Worm (Caenorhabditis elegans) whole organism, young adult: ENCODE measurements around the gene K02C4.5.

Source experiments
- B0261.1 ChIP-seq: sonication (generic microtip); optimal IDR thresholded peaks from 2 replicates; lab custom pipeline; 2016; ENCODE audit warnings: mild to moderate bottlenecking, missing genetic modification characterization, moderate library complexity, missing compliant biosample characterization
- B0336.3 ChIP-seq: fragments of 200-800 bp; sonication (Bioruptor generic); IDR thresholded peaks from 2 replicates; pipeline ENCODE4 v1.3.6; 2022; ENCODE audit warnings: missing genetic modification characterization, missing compliant biosample characterization
- C17E4.6 ChIP-seq: fragments of 200-800 bp; sonication (Bioruptor generic); IDR thresholded peaks from 2 replicates; pipeline ENCODE4 v1.3.6; 2022; ENCODE audit warnings: missing genetic modification reagents, missing genetic modification characterization, missing compliant biosample characterization
- D2030.7 ChIP-seq: fragments of 200-800 bp; sonication (Bioruptor generic); IDR thresholded peaks from 2 replicates; pipeline ENCODE4 v1.3.6; 2022; ENCODE audit warnings: missing genetic modification reagents, missing genetic modification characterization, missing compliant biosample characterization
- F39B2.1 ChIP-seq: fragments of 200-800 bp; sonication (Bioruptor generic); IDR thresholded peaks from 2 replicates; pipeline ENCODE4 v1.3.6; 2022; ENCODE audit warnings: missing genetic modification reagents, missing genetic modification characterization, missing compliant biosample characterization
- F49E8.2 ChIP-seq: sonication (generic microtip); optimal IDR thresholded peaks from 3 replicates; lab custom pipeline; 2017; ENCODE audit warnings: missing genetic modification characterization, mild to moderate bottlenecking, missing compliant biosample characterization, antibody characterized with exemption, moderate library complexity; ENCODE audit not compliant: insufficient read depth
- F55B11.4 ChIP-seq: sonication (generic microtip); optimal IDR thresholded peaks from 2 replicates; lab custom pipeline; 2016; ENCODE audit warnings: missing compliant biosample characterization, missing genetic modification characterization, borderline replicate concordance; ENCODE audit not compliant: insufficient read depth
- F57C9.4 ChIP-seq: sonication (generic microtip); optimal IDR thresholded peaks from 2 replicates; lab custom pipeline; 2017; ENCODE audit warnings: mild to moderate bottlenecking, missing genetic modification characterization, missing compliant biosample characterization
- Y53G8AR.9 ChIP-seq: fragments of 200-800 bp; sonication (Bioruptor generic); conservative IDR thresholded peaks from 2 replicates; pipeline ENCODE4 v1.3.6; 2022; ENCODE audit warnings: missing genetic modification reagents, missing genetic modification characterization, missing compliant biosample characterization
- Y67H2A.10 ChIP-seq: fragments of 200-800 bp; sonication (Bioruptor generic); conservative IDR thresholded peaks from 2 replicates; pipeline ENCODE4 v1.3.6; 2022; ENCODE audit warnings: missing genetic modification reagents, missing genetic modification characterization, missing compliant biosample characterization
- ZK185.1 ChIP-seq: sonication (generic microtip); optimal IDR thresholded peaks from 2 replicates; lab custom pipeline; 2016; ENCODE audit warnings: mild to moderate bottlenecking, missing genetic modification characterization, missing compliant biosample characterization; ENCODE audit not compliant: poor library complexity, severe bottlenecking
- akir-1 ChIP-seq: fragments of 200-800 bp; sonication (Bioruptor generic); optimal IDR thresholded peaks from 2 replicates; lab custom pipeline; 2018; ENCODE audit warnings: mild to moderate bottlenecking, missing genetic modification characterization, moderate library complexity, missing compliant biosample characterization
- ama-1 ChIP-seq, 3 experiments: fragments of 150-350 bp in 1 of 3; sonication (generic microtip) in 2 of 3; optimal IDR thresholded peaks; 2 replicates each; lab custom pipeline; 2014 to 2018; ENCODE audit warnings: missing biosample characterization in 2 of 3, missing genetic modification characterization in 2 of 3, missing genetic modification reagents in 2 of 3
- aptf-3 ChIP-seq: fragments of 200-800 bp; sonication (Bioruptor generic); IDR thresholded peaks from 2 replicates; pipeline ENCODE4 v1.3.6; 2022; ENCODE audit warnings: missing genetic modification characterization, missing compliant biosample characterization
- bed-1 ChIP-seq: fragments of 200-800 bp; sonication (Bioruptor generic); IDR thresholded peaks from 2 replicates; pipeline ENCODE4 v1.3.6; 2022; ENCODE audit warnings: missing genetic modification reagents, missing genetic modification characterization, missing compliant biosample characterization
- ccch-3 ChIP-seq: fragments of 200-800 bp; sonication (Bioruptor generic); optimal IDR thresholded peaks from 2 replicates; lab custom pipeline; 2018; ENCODE audit warnings: mild to moderate bottlenecking, missing genetic modification characterization, missing compliant biosample characterization
- cebp-1 ChIP-seq, 2 experiments: fragments of 200-800 bp in 1 of 2; sonication (Bioruptor generic) in 1 of 2; sonication (generic microtip) in 1 of 2; IDR thresholded peaks in 1 of 2; optimal IDR thresholded peaks in 1 of 2; 2 replicates each; pipeline versions ENCODE4 v1.3.6 to Lab custom; 2017 to 2022; ENCODE audit warnings: missing compliant biosample characterization in 2 of 2, missing genetic modification characterization in 2 of 2, mild to moderate bottlenecking in 1 of 2, missing genetic modification reagents in 1 of 2, moderate library complexity in 1 of 2
- ceh-40 ChIP-seq: fragments of 200-800 bp; sonication (Bioruptor generic); IDR thresholded peaks from 2 replicates; pipeline ENCODE4 v1.3.6; 2022; ENCODE audit warnings: missing genetic modification characterization, missing compliant biosample characterization
- ceh-91 ChIP-seq: fragments of 200-800 bp; sonication (Bioruptor generic); IDR thresholded peaks from 2 replicates; pipeline ENCODE4 v1.3.6; 2022; ENCODE audit warnings: missing genetic modification reagents, missing genetic modification characterization, missing compliant biosample characterization
- egl-18 ChIP-seq: fragments of 200-800 bp; sonication (Bioruptor generic); IDR thresholded peaks from 2 replicates; pipeline ENCODE4 v1.3.6; 2022; ENCODE audit warnings: missing genetic modification reagents, missing genetic modification characterization, missing compliant biosample characterization
- hlh-12 ChIP-seq: sonication (generic microtip); optimal IDR thresholded peaks from 2 replicates; lab custom pipeline; 2016; ENCODE audit warnings: missing genetic modification characterization, missing compliant biosample characterization
- hmg-1.2 ChIP-seq: fragments of 200-800 bp; sonication (Bioruptor generic); IDR thresholded peaks from 2 replicates; pipeline ENCODE4 v1.3.6; 2022; ENCODE audit warnings: missing genetic modification reagents, missing genetic modification characterization, missing compliant biosample characterization
- lag-1 ChIP-seq: fragments of 200-800 bp; sonication (Bioruptor generic); IDR thresholded peaks from 2 replicates; pipeline ENCODE4 v1.3.6; 2022; ENCODE audit warnings: missing genetic modification reagents, missing genetic modification characterization, missing compliant biosample characterization
- let-607 ChIP-seq, 2 experiments: fragments of 200-800 bp in 1 of 2; sonication (Bioruptor generic) in 1 of 2; sonication (generic microtip) in 1 of 2; optimal IDR thresholded peaks; 2 replicates each; lab custom pipeline; 2016 to 2018; ENCODE audit warnings: mild to moderate bottlenecking in 2 of 2, missing compliant biosample characterization in 2 of 2, missing genetic modification characterization in 2 of 2, moderate library complexity in 2 of 2, missing genotype in 1 of 2
- lin-40 ChIP-seq: sonication (generic microtip); optimal IDR thresholded peaks from 2 replicates; lab custom pipeline; 2016; ENCODE audit warnings: missing genetic modification characterization, mild to moderate bottlenecking, missing compliant biosample characterization, missing genotype, missing genetic modification reagents
- lsy-27 ChIP-seq: sonication (generic microtip); optimal IDR thresholded peaks from 2 replicates; lab custom pipeline; 2017; ENCODE audit warnings: missing genetic modification characterization, mild to moderate bottlenecking, missing compliant biosample characterization, antibody characterized with exemption, missing genotype, borderline replicate concordance; ENCODE audit not compliant: insufficient read depth
- mel-28 ChIP-seq: sonication (generic microtip); optimal IDR thresholded peaks from 2 replicates; lab custom pipeline; 2016; ENCODE audit warnings: borderline replicate concordance, mild to moderate bottlenecking, missing genetic modification characterization, missing compliant biosample characterization
- mes-4 ChIP-seq: sonication (generic microtip); optimal IDR thresholded peaks from 2 replicates; lab custom pipeline; 2016; ENCODE audit warnings: missing genotype, missing genetic modification characterization, missing compliant biosample characterization
- nfyb-1 ChIP-seq: fragments of 200-800 bp; sonication (Bioruptor generic); IDR thresholded peaks from 2 replicates; pipeline ENCODE4 v1.3.6; 2022; ENCODE audit warnings: missing genetic modification reagents, missing genetic modification characterization, missing compliant biosample characterization
- nhr-179 ChIP-seq: sonication (generic microtip); optimal IDR thresholded peaks from 2 replicates; lab custom pipeline; 2016; ENCODE audit warnings: mild to moderate bottlenecking, missing genetic modification characterization, missing compliant biosample characterization
- nhr-90 ChIP-seq: sonication (generic microtip); optimal IDR thresholded peaks from 2 replicates; lab custom pipeline; 2016; ENCODE audit warnings: missing genotype, mild to moderate bottlenecking, missing genetic modification characterization, missing compliant biosample characterization
- pbrm-1 ChIP-seq: fragments of 200-800 bp; sonication (Bioruptor generic); IDR thresholded peaks from 2 replicates; pipeline ENCODE4 v1.3.6; 2022; ENCODE audit warnings: missing genetic modification reagents, missing genetic modification characterization, missing compliant biosample characterization
- pha-4 ChIP-seq: fragments of 150-350 bp; sonication (generic microtip); optimal IDR thresholded peaks from 2 replicates; lab custom pipeline; 2014; ENCODE audit warnings: missing biosample characterization, missing genetic modification reagents, missing genetic modification characterization
- rcor-1 ChIP-seq: fragments of 200-800 bp; sonication (Bioruptor generic); IDR thresholded peaks from 2 replicates; pipeline ENCODE4 v1.3.6; 2022; ENCODE audit warnings: missing genetic modification reagents, missing genetic modification characterization, missing compliant biosample characterization
- rec-8 ChIP-seq, 2 experiments: sonication (generic microtip); optimal IDR thresholded peaks; 2 replicates each; lab custom pipeline; 2016; ENCODE audit warnings: mild to moderate bottlenecking in 2 of 2, missing genetic modification characterization in 2 of 2, missing genetic modification reagents in 2 of 2, missing genotype in 2 of 2, missing biosample characterization in 1 of 2, missing compliant biosample characterization in 1 of 2, moderate library complexity in 1 of 2
- repo-1 ChIP-seq: sonication (generic microtip); optimal IDR thresholded peaks from 2 replicates; lab custom pipeline; 2017; ENCODE audit warnings: mild to moderate bottlenecking, missing genetic modification characterization, missing compliant biosample characterization
- sea-2 ChIP-seq: fragments of 200-800 bp; sonication (Bioruptor generic); IDR thresholded peaks from 2 replicates; pipeline ENCODE4 v1.3.6; 2022; ENCODE audit warnings: missing genetic modification characterization, missing compliant biosample characterization
- snpc-1.3 ChIP-seq: sonication (generic microtip); optimal IDR thresholded peaks from 2 replicates; lab custom pipeline; 2017; ENCODE audit warnings: missing genetic modification characterization, mild to moderate bottlenecking, missing compliant biosample characterization, antibody characterized with exemption, moderate library complexity, missing genotype, missing genetic modification reagents; ENCODE audit not compliant: insufficient read depth
- snpc-4 ChIP-seq, 5 experiments: fragments of 150-350 bp in 1 of 5; sonication (generic microtip) in 4 of 5; optimal IDR thresholded peaks; 2 replicates each; lab custom pipeline; 2014 to 2018; ENCODE audit warnings: missing genetic modification characterization in 5 of 5, missing biosample characterization in 3 of 5, antibody characterized with exemption in 2 of 5, mild to moderate bottlenecking in 2 of 5, missing compliant biosample characterization in 2 of 5, missing genotype in 2 of 5, moderate library complexity in 2 of 5, missing genetic modification reagents in 1 of 5
- tbp1 ChIP-seq: fragments of 200-800 bp; sonication (Bioruptor generic); optimal IDR thresholded peaks from 2 replicates; lab custom pipeline; 2018; ENCODE audit warnings: mild to moderate bottlenecking, missing genetic modification characterization, missing compliant biosample characterization
- tbx-9 ChIP-seq: sonication (generic microtip); optimal IDR thresholded peaks from 2 replicates; lab custom pipeline; 2016; ENCODE audit warnings: borderline replicate concordance, missing genetic modification characterization, inconsistent platforms, missing compliant biosample characterization
- ztf-22 ChIP-seq: fragments of 200-800 bp; sonication (Bioruptor generic); optimal IDR thresholded peaks from 2 replicates; lab custom pipeline; 2018; ENCODE audit warnings: mild to moderate bottlenecking, missing genetic modification characterization, moderate library complexity, missing compliant biosample characterization
- ztf-25 ChIP-seq: fragments of 200-800 bp; sonication (Bioruptor generic); IDR thresholded peaks from 2 replicates; pipeline ENCODE4 v1.3.6; 2022; ENCODE audit warnings: missing genetic modification reagents, missing genetic modification characterization, missing compliant biosample characterization
- ztf-6 ChIP-seq: fragments of 200-800 bp; sonication (Bioruptor generic); IDR thresholded peaks from 2 replicates; pipeline ENCODE4 v1.3.6; 2022; ENCODE audit warnings: missing genetic modification reagents, missing genetic modification characterization, missing compliant biosample characterization

K02C4.5 gene

DNA sequence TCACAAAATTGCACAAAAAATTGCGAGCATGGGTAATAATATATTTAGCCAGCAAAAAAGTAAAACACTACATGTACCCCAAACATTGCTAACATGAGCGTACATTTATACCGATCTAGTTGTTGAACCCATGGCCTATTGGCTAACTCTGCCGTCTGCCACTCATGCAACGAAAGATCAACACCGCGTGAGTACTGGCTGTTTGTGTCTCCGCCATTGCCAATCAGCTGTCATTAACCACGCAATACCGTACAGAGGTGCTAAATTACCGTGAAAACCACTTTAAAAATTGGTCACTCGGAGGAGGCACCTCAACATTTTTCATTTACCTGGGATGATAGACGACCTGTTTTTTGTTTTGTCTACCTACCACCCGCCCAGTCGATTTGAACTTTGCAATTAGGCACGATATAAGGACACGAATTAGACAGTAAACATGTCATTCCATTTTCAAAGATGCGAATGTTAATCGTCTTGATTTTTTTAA, 2.9 kb upstream of the K02C4.5 start, which contains the start of gene K02C4.2 (continued):
- peak; percentile 69 for TF ChIP-seq lin-40
- TF ChIP-seq tbx-9 = peak; percentile 54
- peak; percentile 84 for TF ChIP-seq B0261.1 (tag; lab: Kevin White, UChicago)
- peak; percentile 95 for TF ChIP-seq tbp1 (GFP tag; lab: Kevin White, UChicago)
- 0 out of 2 replicates have a peak, but pooled peaks have one; percentile 8 for TF ChIP-seq ceh-91 (GFP tag; lab: Robert Waterston, UW)
- peak; percentile 87 for TF ChIP-seq repo-1
- TF ChIP-seq lsy-27 (tag; lab: Kevin White, UChicago) = no peak
- TF ChIP-seq akir-1 (GFP tag; lab: Kevin White, UChicago) = peak; percentile 25
- no peak for TF ChIP-seq ama-1 (optimal IDR thresholded peaks at IDR 0.05; lab: Kevin White, UChicago)
- peak in 1 of 2 experiments; percentile 81 for TF ChIP-seq ama-1 (GFP tag; optimal IDR thresholded peaks at IDR 0.05; lab: Kevin White, UChicago)
- TF ChIP-seq snpc-1.3 = peak; percentile 87
- no peak for TF ChIP-seq F39B2.1 (GFP tag; lab: Robert Waterston, UW)
- peak; percentile 91 for TF ChIP-seq nhr-90 (tag; lab: Kevin White, UChicago)
- TF ChIP-seq ztf-25 (GFP tag; lab: Robert Waterston, UW) = 0 out of 2 replicates have a peak, but pooled peaks have one; percentile 53
- 0 out of 2 replicates have a peak, but pooled peaks have one; percentile 55 for TF ChIP-seq lag-1 (GFP tag; lab: Robert Waterston, UW)
- no peak for TF ChIP-seq pha-4
- peak; percentile 61 to 72 for TF ChIP-seq let-607 (tag; optimal IDR thresholded peaks at IDR 0.05; lab: Kevin White, UChicago)
- 0 out of 2 replicates have a peak, but pooled peaks have one; percentile 58 for TF ChIP-seq sea-2 (GFP tag; lab: Robert Waterston, UW)
- 0 out of 2 replicates have a peak, but pooled peaks have one; percentile 27 for TF ChIP-seq cebp-1 (GFP tag; IDR thresholded peaks at IDR 0.05; lab: Robert Waterston, UW)
- peak; percentile 71 for TF ChIP-seq cebp-1 (tag; optimal IDR thresholded peaks at IDR 0.05; lab: Kevin White, UChicago)
- no peak for TF ChIP-seq Y67H2A.10
- peak; percentile 67 for TF ChIP-seq snpc-4 (GFP tag; optimal IDR thresholded peaks at IDR 0.05; lab: Kevin White, UChicago)
- TF ChIP-seq snpc-4 (tag; optimal IDR thresholded peaks at IDR 0.05; lab: Kevin White, UChicago) = peak in 3 of 4 experiments; percentile 71 to 77 (median 72)
- peak; percentile 81 for TF ChIP-seq mes-4
- TF ChIP-seq hmg-1.2 = peak; percentile 58
- peak; percentile 70 to 73 for TF ChIP-seq rec-8 (tag; optimal IDR thresholded peaks at IDR 0.05; lab: Kevin White, UChicago)
- peak; percentile 77 for TF ChIP-seq rcor-1 (GFP tag; lab: Robert Waterston, UW)
- peak; percentile 34 for TF ChIP-seq hlh-12 (tag; lab: Kevin White, UChicago)
- TF ChIP-seq ztf-22 (GFP tag; lab: Kevin White, UChicago) = peak; percentile 44
- TF ChIP-seq B0336.3 (GFP tag; lab: Robert Waterston, UW) = peak; percentile 67
- TF ChIP-seq nfyb-1 (GFP tag; lab: Robert Waterston, UW) = peak; percentile 91
- TF ChIP-seq F55B11.4 (tag; lab: Kevin White, UChicago) = no peak
- TF ChIP-seq ccch-3 (GFP tag; lab: Kevin White, UChicago) = no peak
- no peak for TF ChIP-seq mel-28 (tag; lab: Kevin White, UChicago)
- peak; percentile 55 for TF ChIP-seq D2030.7 (GFP tag; lab: Robert Waterston, UW)
- TF ChIP-seq nhr-179 (tag; lab: Kevin White, UChicago) = no peak
- TF ChIP-seq Y53G8AR.9 (GFP tag; lab: Robert Waterston, UW) = peak; percentile 71
- TF ChIP-seq C17E4.6 = no peak
- TF ChIP-seq ztf-6 = no peak
- peak; percentile 86 for TF ChIP-seq ZK185.1 (tag; lab: Kevin White, UChicago)
- TF ChIP-seq ceh-40 (GFP tag; lab: Robert Waterston, UW) = peak; percentile 57; the same call in 1 of the 2 replicates
- TF ChIP-seq F49E8.2 = peak; percentile 75
- no peak for TF ChIP-seq egl-18 (GFP tag; lab: Robert Waterston, UW)
- no peak for TF ChIP-seq bed-1
- TF ChIP-seq aptf-3 (GFP tag; lab: Robert Waterston, UW) = peak; percentile 84; the same call in 1 of the 2 replicates
- TF ChIP-seq pbrm-1 (GFP tag; lab: Robert Waterston, UW) = peak; percentile 66; the same call in 1 of the 2 replicates
- peak; percentile 1 for TF ChIP-seq F57C9.4 (tag; lab: Kevin White, UChicago)
